Worm (Caenorhabditis elegans): ENCODE data around the gene C15H7.4.

C15H7.4 gene

ce11 chrIII:9626602-9627001 lies 29.1 kb downstream of the C15H7.4 start:
- no peak for TF ChIP-seq tra-4 (tag; optimal IDR thresholded peaks at IDR 0.05)
- no peak for TF ChIP-seq ceh-36 (tag; optimal IDR thresholded peaks at IDR 0.05)
- no peak for TF ChIP-seq B0310.2 (tag; optimal IDR thresholded peaks at IDR 0.05)
- TF ChIP-seq pes-1 (GFP tag; IDR thresholded peaks at IDR 0.05), result no peak
- TF ChIP-seq hmg-4 (GFP tag; optimal IDR thresholded peaks at IDR 0.05), result no peak
- TF ChIP-seq ceh-13 (GFP tag; optimal IDR thresholded peaks at IDR 0.05), result no peak
- no peak for TF ChIP-seq scrt-1 (GFP tag; IDR thresholded peaks at IDR 0.05)
- no peak for TF ChIP-seq hnd-1 (tag; optimal IDR thresholded peaks at IDR 0.05)
- TF ChIP-seq ets-7 (tag; optimal IDR thresholded peaks at IDR 0.05), result no peak
- TF ChIP-seq F13C5.2 (tag; optimal IDR thresholded peaks at IDR 0.05), result no peak
- no peak for TF ChIP-seq flt-1 (GFP tag; IDR thresholded peaks at IDR 0.05)
- TF ChIP-seq tbx-11 (GFP tag; IDR thresholded peaks at IDR 0.05), result no peak
- TF ChIP-seq sea-1 (GFP tag; conservative IDR thresholded peaks at IDR 0.05), result no peak
- TF ChIP-seq ama-1 (optimal IDR thresholded peaks at IDR 0.05), result no peak
- no peak for TF ChIP-seq aly-1 (tag; optimal IDR thresholded peaks at IDR 0.05)

- no peak for TF ChIP-seq sea-1 (GFP tag; conservative IDR thresholded peaks at IDR 0.05)
- TF ChIP-seq flt-1 (GFP tag; IDR thresholded peaks at IDR 0.05), result no peak
- TF ChIP-seq tra-4 (tag; optimal IDR thresholded peaks at IDR 0.05), result no peak
- no peak for TF ChIP-seq pes-1 (GFP tag; IDR thresholded peaks at IDR 0.05)
- no peak for TF ChIP-seq aly-1 (tag; optimal IDR thresholded peaks at IDR 0.05)
- TF ChIP-seq hmg-4 (GFP tag; optimal IDR thresholded peaks at IDR 0.05), result no peak
- TF ChIP-seq ceh-13 (GFP tag; optimal IDR thresholded peaks at IDR 0.05), result no peak
- TF ChIP-seq hmbx-1 (tag; optimal IDR thresholded peaks at IDR 0.05), result no peak
- no peak for TF ChIP-seq tbx-37 (GFP tag; conservative IDR thresholded peaks at IDR 0.05)
- no peak for TF ChIP-seq ets-7 (tag; optimal IDR thresholded peaks at IDR 0.05)
- no peak for TF ChIP-seq tbx-11 (GFP tag; IDR thresholded peaks at IDR 0.05)
- TF ChIP-seq scrt-1 (GFP tag; IDR thresholded peaks at IDR 0.05), result no peak
- no peak for TF ChIP-seq B0310.2 (tag; optimal IDR thresholded peaks at IDR 0.05)
- no peak for TF ChIP-seq F13C5.2 (tag; optimal IDR thresholded peaks at IDR 0.05)
- TF ChIP-seq ama-1 (optimal IDR thresholded peaks at IDR 0.05), result no peak
- TF ChIP-seq ceh-36 (tag; optimal IDR thresholded peaks at IDR 0.05), result no peak
- no peak for TF ChIP-seq hnd-1 (tag; optimal IDR thresholded peaks at IDR 0.05)
Measured at ce11 chrIII:9623460-9623859, 32.2 kb downstream of the C15H7.4 start.

ce11 chrIII:9621840-9622525 lies 33.7 kb downstream of the C15H7.4 start:
- TF ChIP-seq aly-1 (tag; optimal IDR thresholded peaks at IDR 0.05), result no peak
- no peak for TF ChIP-seq hnd-1 (tag; optimal IDR thresholded peaks at IDR 0.05)
- no peak for TF ChIP-seq ceh-13 (GFP tag; optimal IDR thresholded peaks at IDR 0.05)
- no peak for TF ChIP-seq tbx-11 (GFP tag; IDR thresholded peaks at IDR 0.05)
- no peak for TF ChIP-seq tbx-37 (GFP tag; conservative IDR thresholded peaks at IDR 0.05)
- TF ChIP-seq tra-4 (tag; optimal IDR thresholded peaks at IDR 0.05), result no peak
- no peak for TF ChIP-seq scrt-1 (GFP tag; IDR thresholded peaks at IDR 0.05)
- TF ChIP-seq pes-1 (GFP tag; IDR thresholded peaks at IDR 0.05), result no peak
- no peak for TF ChIP-seq ceh-36 (tag; optimal IDR thresholded peaks at IDR 0.05)
- no peak for TF ChIP-seq ets-7 (tag; optimal IDR thresholded peaks at IDR 0.05)
- TF ChIP-seq hmg-4 (GFP tag; optimal IDR thresholded peaks at IDR 0.05), result no peak
- TF ChIP-seq hmbx-1 (tag; optimal IDR thresholded peaks at IDR 0.05), result no peak
- no peak for TF ChIP-seq B0310.2 (tag; optimal IDR thresholded peaks at IDR 0.05)

ce11 chrIII:9620148-9620547 lies 35.6 kb downstream of the C15H7.4 start:
- no peak for TF ChIP-seq scrt-1 (GFP tag; IDR thresholded peaks at IDR 0.05)
- TF ChIP-seq hnd-1 (tag; optimal IDR thresholded peaks at IDR 0.05), result no peak
- no peak for TF ChIP-seq sea-1 (GFP tag; conservative IDR thresholded peaks at IDR 0.05)
- no peak for TF ChIP-seq tbx-11 (GFP tag; IDR thresholded peaks at IDR 0.05)
- TF ChIP-seq ceh-13 (GFP tag; optimal IDR thresholded peaks at IDR 0.05), result no peak

- TF ChIP-seq flt-1 (GFP tag; IDR thresholded peaks at IDR 0.05) (no peak), pes-1 (GFP tag; IDR thresholded peaks at IDR 0.05) (no peak), ets-7 (tag; optimal IDR thresholded peaks at IDR 0.05) (no peak), ceh-13 (GFP tag; optimal IDR thresholded peaks at IDR 0.05) (no peak), hnd-1 (tag; optimal IDR thresholded peaks at IDR 0.05) (no peak), hmg-4 (GFP tag; optimal IDR thresholded peaks at IDR 0.05) (no peak), sea-1 (GFP tag; conservative IDR thresholded peaks at IDR 0.05) (no peak), ceh-36 (tag; optimal IDR thresholded peaks at IDR 0.05) (no peak), ama-1 (optimal IDR thresholded peaks at IDR 0.05) (no peak), tbx-37 (GFP tag; conservative IDR thresholded peaks at IDR 0.05) (no peak), B0310.2 (tag; optimal IDR thresholded peaks at IDR 0.05) (no peak), F13C5.2 (tag; optimal IDR thresholded peaks at IDR 0.05) (no peak)
Measured at ce11 chrIII:9619079-9619761, 36.5 kb downstream of the C15H7.4 start, which contains the start of gene hlh-11. Gene hlh-11, plus strand, starts transcription at chrIII:9619711.

- no peak for TF ChIP-seq sea-1 (GFP tag; conservative IDR thresholded peaks at IDR 0.05)
- TF ChIP-seq ama-1 (optimal IDR thresholded peaks at IDR 0.05), result no peak
- no peak for TF ChIP-seq tra-4 (tag; optimal IDR thresholded peaks at IDR 0.05)
- TF ChIP-seq ets-7 (tag; optimal IDR thresholded peaks at IDR 0.05), result no peak
- TF ChIP-seq ceh-13 (GFP tag; optimal IDR thresholded peaks at IDR 0.05), result no peak
- no peak for TF ChIP-seq hmbx-1 (tag; optimal IDR thresholded peaks at IDR 0.05)
Measured at ce11 chrIII:9617599-9618262, 38.0 kb downstream of the C15H7.4 start.

ce11 chrIII:9616933-9617332 lies 38.8 kb downstream of the C15H7.4 start:
- TF ChIP-seq ceh-36 (tag; optimal IDR thresholded peaks at IDR 0.05) (no peak), pes-1 (GFP tag; IDR thresholded peaks at IDR 0.05) (no peak), ets-7 (tag; optimal IDR thresholded peaks at IDR 0.05) (no peak)

Measured in whole organism, early embryonic.